Worm (Caenorhabditis elegans) whole organism, L1 larva: Measurements from ENCODE around the gene ceh-90.

Experiments
- C04F5.9 ChIP-seq: sonication (generic microtip); optimal IDR thresholded peaks from 2 replicates; lab custom pipeline; 2016; ENCODE audit warnings: missing genetic modification characterization, missing compliant biosample characterization
- C16A3.4 ChIP-seq: fragments of 150-350 bp; optimal IDR thresholded peaks from 2 replicates; lab custom pipeline; 2014; ENCODE audit warnings: missing biosample characterization, missing genetic modification characterization
- C34B4.2 ChIP-seq: sonication (generic microtip); optimal IDR thresholded peaks from 2 replicates; lab custom pipeline; 2017; ENCODE audit warnings: mild to moderate bottlenecking, missing genetic modification characterization, missing compliant biosample characterization
- Y116A8C.19 ChIP-seq: sonication (generic microtip); optimal IDR thresholded peaks from 2 replicates; lab custom pipeline; 2016; ENCODE audit warnings: missing compliant biosample characterization, missing genetic modification characterization, borderline replicate concordance
- ama-1 ChIP-seq: fragments of 150-350 bp; optimal IDR thresholded peaks from 2 replicates; lab custom pipeline; 2014
- ceh-88 ChIP-seq: fragments of 200-800 bp; sonication (Bioruptor generic); IDR thresholded peaks from 2 replicates; pipeline ENCODE4 v1.3.6; 2022; ENCODE audit warnings: missing genetic modification characterization, missing compliant biosample characterization
- dsc-1 ChIP-seq: sonication (generic microtip); optimal IDR thresholded peaks from 2 replicates; lab custom pipeline; 2016; ENCODE audit warnings: mild to moderate bottlenecking, missing genetic modification characterization, missing compliant biosample characterization
- efl-1 ChIP-seq, 4 experiments: fragments of 150-350 bp; optimal IDR thresholded peaks in 3 of 4; peaks in 1 of 4; 1 replicate in 1 of 4; 2 replicates in 3 of 4; lab custom pipeline; 2014; ENCODE audit warnings: missing biosample characterization in 2 of 4, missing genetic modification characterization in 2 of 4, missing genetic modification reagents in 2 of 4
- egl-13 ChIP-seq: sonication (generic microtip); optimal IDR thresholded peaks from 2 replicates; lab custom pipeline; 2016; ENCODE audit warnings: missing genotype, missing genetic modification reagents, missing genetic modification characterization, missing compliant biosample characterization
- elt-2 ChIP-seq: sonication (generic microtip); optimal IDR thresholded peaks from 2 replicates; lab custom pipeline; 2016; ENCODE audit warnings: missing genetic modification characterization, mild to moderate bottlenecking, inconsistent platforms, missing compliant biosample characterization, missing genetic modification reagents
- elt-3 ChIP-seq, 6 experiments: fragments of 150-350 bp in 1 of 6; sonication (generic microtip); optimal IDR thresholded peaks; 2 replicates each; lab custom pipeline; 2017 to 2018; ENCODE audit warnings: missing biosample characterization in 6 of 6, missing genetic modification characterization in 6 of 6, inconsistent platforms in 1 of 6
- fkh-10 ChIP-seq: sonication (generic microtip); optimal IDR thresholded peaks from 2 replicates; lab custom pipeline; 2017; ENCODE audit warnings: missing biosample characterization, missing genetic modification reagents, missing genetic modification characterization
- fkh-8 ChIP-seq: sonication (generic microtip); optimal IDR thresholded peaks from 2 replicates; lab custom pipeline; 2016; ENCODE audit warnings: mild to moderate bottlenecking, missing genetic modification characterization, missing compliant biosample characterization
- hpl-2 ChIP-seq: fragments of 150-350 bp; optimal IDR thresholded peaks from 2 replicates; lab custom pipeline; 2014; ENCODE audit warnings: missing biosample characterization, missing genetic modification reagents, missing genetic modification characterization
- lin-15B ChIP-seq: fragments of 150-350 bp; sonication (generic microtip); optimal IDR thresholded peaks from 3 replicates; lab custom pipeline; 2014; ENCODE audit warnings: missing biosample characterization, missing genetic modification characterization
- lsy-2 ChIP-seq, 2 experiments: fragments of 150-350 bp; optimal IDR thresholded peaks; 2 replicates each; lab custom pipeline; 2014; ENCODE audit warnings: missing biosample characterization in 2 of 2, missing genetic modification characterization in 2 of 2
- mdl-1 ChIP-seq, 2 experiments: fragments of 150-350 bp; optimal IDR thresholded peaks; 2 replicates each; lab custom pipeline; 2014 to 2017; ENCODE audit warnings: missing biosample characterization in 2 of 2, missing genetic modification characterization in 2 of 2, inconsistent platforms in 1 of 2
- nhr-19 ChIP-seq: fragments of 200-800 bp; sonication (Bioruptor generic); conservative IDR thresholded peaks from 2 replicates; pipeline ENCODE4 v1.3.6; 2022; ENCODE audit warnings: missing genetic modification characterization, missing compliant biosample characterization
- nhr-20 ChIP-seq: sonication (generic microtip); optimal IDR thresholded peaks from 2 replicates; lab custom pipeline; 2016; ENCODE audit warnings: mild to moderate bottlenecking, missing genetic modification characterization, missing compliant biosample characterization
- nhr-85 ChIP-seq: sonication (generic microtip); peaks from one replicate; lab custom pipeline; 2016; ENCODE audit warnings: missing genetic modification characterization, inconsistent platforms, missing compliant biosample characterization
- rnt-1 ChIP-seq: sonication (generic microtip); optimal IDR thresholded peaks from 2 replicates; lab custom pipeline; 2016; ENCODE audit warnings: mild to moderate bottlenecking, missing genetic modification characterization, moderate library complexity, missing compliant biosample characterization
- sptf-1 ChIP-seq: fragments of 150-350 bp; optimal IDR thresholded peaks from 2 replicates; lab custom pipeline; 2014; ENCODE audit warnings: missing biosample characterization, missing genetic modification characterization
- sup-37 ChIP-seq: fragments of 200-800 bp; sonication (Bioruptor generic); optimal IDR thresholded peaks from 2 replicates; lab custom pipeline; 2018; ENCODE audit warnings: mild to moderate bottlenecking, missing genetic modification characterization, missing compliant biosample characterization
- swsn-7 ChIP-seq: sonication (generic microtip); optimal IDR thresholded peaks from 2 replicates; lab custom pipeline; 2016; ENCODE audit warnings: missing genetic modification characterization, missing compliant biosample characterization

ceh-90 gene

DNA sequence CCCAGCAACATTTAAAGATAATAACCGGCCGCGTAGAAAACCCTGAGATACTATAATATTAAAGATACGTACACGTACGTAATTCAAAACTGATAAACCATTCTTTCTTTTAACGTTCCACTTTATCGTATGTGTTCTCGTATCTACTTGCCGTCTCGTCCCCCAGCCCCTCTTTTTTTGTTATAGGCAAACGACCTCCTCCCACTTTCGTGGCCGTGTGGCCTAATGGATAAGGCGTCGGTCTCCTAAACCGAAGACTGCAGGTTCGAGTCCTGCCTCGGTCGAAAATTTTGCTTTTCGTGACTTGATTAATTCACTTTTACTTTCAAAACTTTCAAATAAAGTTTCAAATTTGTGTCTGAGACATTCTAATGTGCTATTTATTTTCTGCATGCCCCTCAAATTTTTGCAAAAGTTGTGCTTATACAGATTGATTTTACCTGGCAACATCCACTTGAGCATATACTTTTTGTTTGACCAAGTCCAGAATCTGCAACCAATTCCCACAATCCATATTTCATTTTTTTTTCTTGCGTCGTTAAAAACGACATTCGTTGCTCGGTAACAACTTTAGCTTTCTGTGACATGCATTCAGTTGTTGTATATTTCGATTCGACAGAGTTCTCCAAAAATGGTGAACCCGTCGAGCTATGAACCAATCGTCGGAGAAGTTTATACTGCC, 41.2 kb downstream of the ceh-90 start, which contains the start of gene F28H6.7 (continued):
- no peak for TF ChIP-seq lin-15B
- peak in 1 of 2 experiments; percentile 16 for TF ChIP-seq mdl-1 (tag; optimal IDR thresholded peaks at IDR 0.05; lab: Kevin White, UChicago)
- no peak for TF ChIP-seq lsy-2 (tag; optimal IDR thresholded peaks at IDR 0.05; lab: Kevin White, UChicago)
- no peak for TF ChIP-seq ama-1 (lab: Kevin White, UChicago)
- TF ChIP-seq nhr-20 = peak; percentile 41
- TF ChIP-seq hpl-2 = no peak
- TF ChIP-seq swsn-7 = peak; percentile 27
- peak; percentile 34; the same call in 1 of the 2 replicates for TF ChIP-seq nhr-19
- TF ChIP-seq sup-37 (GFP tag; lab: Kevin White, UChicago) = no peak
- peak; percentile 43 for TF ChIP-seq dsc-1

DNA sequence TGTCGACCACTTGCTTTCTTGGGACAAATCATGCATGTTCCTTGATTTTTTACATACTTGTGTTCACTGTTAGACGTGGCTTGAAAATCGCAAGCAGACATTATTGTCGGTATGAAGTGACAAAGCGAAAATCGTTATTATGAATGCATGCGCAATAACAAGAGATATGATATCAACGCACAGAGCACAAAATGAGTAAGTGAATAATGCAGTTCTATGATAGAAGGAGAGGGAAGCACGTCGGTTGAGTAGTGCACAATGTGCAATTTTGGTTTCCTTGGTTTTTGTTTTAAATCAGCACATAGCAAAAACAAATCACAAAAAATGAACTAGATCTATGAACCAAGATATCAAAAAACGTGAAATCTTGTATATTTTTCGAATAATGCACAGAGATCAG, 43.5 kb downstream of the ceh-90 start, which contains the start of gene nhr-281:
nhr-281 (minus strand) TSS at position 101 of the 400 bp plus-strand sequence.
- TF ChIP-seq Y116A8C.19 (no peak), C16A3.4 (tag; lab: Kevin White, UChicago) (no peak), C04F5.9 (tag; lab: Kevin White, UChicago) (no peak), sptf-1 (tag; lab: Kevin White, UChicago) (no peak), sup-37 (GFP tag; lab: Kevin White, UChicago) (no peak), elt-2 (tag; lab: Kevin White, UChicago) (no peak), fkh-8 (tag; lab: Kevin White, UChicago) (no peak), hpl-2 (no peak), fkh-10 (no peak), ceh-88 (GFP tag; lab: Robert Waterston, UW) (no peak), egl-13 (tag; lab: Kevin White, UChicago) (no peak), C34B4.2 (tag; lab: Kevin White, UChicago) (no peak), elt-3 (tag; optimal IDR thresholded peaks at IDR 0.05; lab: Kevin White, UChicago) (no peak)

DNA sequence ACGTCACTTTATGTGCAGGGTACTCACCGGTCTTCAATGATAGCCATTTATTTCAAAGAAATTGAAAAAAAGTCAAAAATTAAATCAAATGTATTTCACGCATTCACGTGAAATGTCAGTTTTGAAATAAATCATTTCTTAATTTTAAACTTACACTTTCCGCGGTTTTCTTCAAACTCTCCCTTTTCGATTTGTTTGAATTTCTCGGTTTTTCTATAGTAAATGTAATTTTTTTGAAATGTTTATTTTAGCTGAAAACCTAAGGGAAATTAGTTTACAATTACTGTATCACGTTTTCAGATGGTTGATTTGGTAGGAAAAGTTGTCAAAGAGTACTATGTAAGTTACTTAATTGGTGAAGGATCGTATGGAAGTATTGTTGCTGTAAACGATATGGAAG, 48.6 kb downstream of the ceh-90 start, which contains the start of gene F16B12.7:
F16B12.7 (plus strand) TSS at position 301 of the 400 bp plus-strand sequence.
- no peak for TF ChIP-seq efl-1 (optimal IDR thresholded peaks at IDR 0.05; lab: Kevin White, UChicago)
- TF ChIP-seq efl-1 (GFP tag; optimal IDR thresholded peaks at IDR 0.05 in 1 of 2; lab: Kevin White, UChicago) = peak in 1 of 2 experiments; percentile 12
- TF ChIP-seq rnt-1 (tag; lab: Kevin White, UChicago) = no peak
- no peak for TF ChIP-seq nhr-85 (tag; lab: Kevin White, UChicago)
- TF ChIP-seq, all 84 proteins: peak for 1
